Worm (Caenorhabditis elegans) whole organism, late embryonic: ENCODE results near the gene Y50E8A.12.

Experiments used
- Y22D7AL.16 ChIP-seq: sonication (generic microtip); optimal IDR thresholded peaks from 2 replicates; lab custom pipeline; 2016; ENCODE audit warnings: missing genetic modification characterization, missing compliant biosample characterization
- ama-1 ChIP-seq: fragments of 150-350 bp; optimal IDR thresholded peaks from 2 replicates; lab custom pipeline; 2014
- ceh-18 ChIP-seq: sonication (generic microtip); optimal IDR thresholded peaks from 2 replicates; lab custom pipeline; 2016; ENCODE audit warnings: missing genetic modification characterization, missing compliant biosample characterization
- ceh-48 ChIP-seq: sonication (generic microtip); optimal IDR thresholded peaks from 2 replicates; lab custom pipeline; 2016; ENCODE audit warnings: missing genetic modification characterization, inconsistent platforms, missing compliant biosample characterization
- dmd-4 ChIP-seq: sonication (generic microtip); optimal IDR thresholded peaks from 2 replicates; lab custom pipeline; 2016; ENCODE audit warnings: borderline replicate concordance, missing genetic modification characterization, missing compliant biosample characterization
- dve-1 ChIP-seq: sonication (generic microtip); optimal IDR thresholded peaks from 2 replicates; lab custom pipeline; 2017; ENCODE audit warnings: antibody characterized with exemption, mild to moderate bottlenecking, missing genetic modification characterization, missing compliant biosample characterization
- fax-1 ChIP-seq: sonication (generic microtip); optimal IDR thresholded peaks from 2 replicates; lab custom pipeline; 2016; ENCODE audit warnings: missing genotype, missing genetic modification characterization, missing compliant biosample characterization
- fkh-10 ChIP-seq: fragments of 150-350 bp; optimal IDR thresholded peaks from 2 replicates; lab custom pipeline; 2014; ENCODE audit warnings: missing biosample characterization, missing genetic modification reagents, missing genetic modification characterization
- nhr-11 ChIP-seq: fragments of 150-350 bp; optimal IDR thresholded peaks from 2 replicates; lab custom pipeline; 2014; ENCODE audit warnings: missing biosample characterization, missing genetic modification characterization
- pha-4 ChIP-seq: fragments of 150-350 bp; optimal IDR thresholded peaks from 2 replicates; lab custom pipeline; 2018; ENCODE audit warnings: missing biosample characterization, missing genetic modification reagents, missing genetic modification characterization
- tbx-2 ChIP-seq: sonication (generic microtip); optimal IDR thresholded peaks from 2 replicates; lab custom pipeline; 2016; ENCODE audit warnings: missing genetic modification characterization, missing compliant biosample characterization
- unc-55 ChIP-seq: sonication (generic microtip); optimal IDR thresholded peaks from 2 replicates; lab custom pipeline; 2017; ENCODE audit warnings: missing biosample characterization, missing genetic modification reagents, missing genetic modification characterization
- unc-86 ChIP-seq: sonication (generic microtip); optimal IDR thresholded peaks from 2 replicates; lab custom pipeline; 2016; ENCODE audit warnings: missing genetic modification characterization, missing compliant biosample characterization

ce11 chrV:14741233-14741632 is 42.8 kb downstream of the Y50E8A.12 start, which contains the start of gene Y50E8A.6:
- TF ChIP-seq dve-1 (tag; lab: Kevin White, UChicago): no peak
- TF ChIP-seq unc-55 (GFP tag; lab: Kevin White, UChicago): no peak
- TF ChIP-seq ceh-48 (tag; lab: Kevin White, UChicago): no peak
- no peak for TF ChIP-seq nhr-11 (tag; lab: Kevin White, UChicago)
- TF ChIP-seq fax-1: no peak
- no peak for TF ChIP-seq fkh-10 (GFP tag; lab: Kevin White, UChicago)
- TF ChIP-seq pha-4 (tag; lab: Kevin White, UChicago): no peak
- no peak for TF ChIP-seq ama-1
- TF ChIP-seq unc-86 (tag; lab: Kevin White, UChicago): no peak
- TF ChIP-seq dmd-4: no peak
- no peak for TF ChIP-seq Y22D7AL.16 (tag; lab: Kevin White, UChicago)
- no peak for TF ChIP-seq tbx-2 (tag; lab: Kevin White, UChicago)
- TF ChIP-seq ceh-18 (tag; lab: Kevin White, UChicago): no peak
